Fruit fly (Drosophila melanogaster) whole organism, embryonic: ENCODE results near the gene MTF-1.

ENCODE experiments used
- ATbp ChIP-seq: fragments of 200-800 bp; sonication (Bioruptor generic); optimal IDR thresholded peaks from 2 replicates; lab custom pipeline; 2017; ENCODE audit warnings: missing biosample characterization, mild to moderate bottlenecking, missing genetic modification characterization, missing genetic modification reagents
- Aef1 ChIP-seq: fragments of 200-800 bp; sonication (Bioruptor generic); IDR thresholded peaks from 3 replicates; pipeline ENCODE4 v1.3.6; 2022; ENCODE audit warnings: missing biosample characterization, missing genetic modification characterization
- Atf3 ChIP-seq: fragments of 200-800 bp; sonication (Bioruptor generic); optimal IDR thresholded peaks from 3 replicates; lab custom pipeline; 2016; ENCODE audit warnings: missing biosample characterization, missing genetic modification characterization
- CG10209 ChIP-seq: fragments of 200-800 bp; sonication (Bioruptor generic); optimal IDR thresholded peaks from 3 replicates; lab custom pipeline; 2017; ENCODE audit warnings: missing biosample characterization, mild to moderate bottlenecking, missing genetic modification characterization, missing genetic modification reagents
- CG10321 ChIP-seq: fragments of 200-800 bp; sonication (Bioruptor generic); IDR thresholded peaks from 2 replicates; pipeline ENCODE4 v1.3.6; 2022; ENCODE audit warnings: missing biosample characterization, missing genetic modification characterization
- CG10565 ChIP-seq: fragments of 200-800 bp; sonication (Bioruptor generic); optimal IDR thresholded peaks from 3 replicates; lab custom pipeline; 2016; ENCODE audit warnings: missing biosample characterization, mild to moderate bottlenecking, missing genetic modification characterization
- CG11696 ChIP-seq: fragments of 200-800 bp; sonication (Bioruptor generic); IDR thresholded peaks from 2 replicates; pipeline ENCODE4 v1.3.6; 2022; ENCODE audit warnings: missing biosample characterization, missing genetic modification characterization
- CG12942 ChIP-seq: fragments of 200-800 bp; sonication (Bioruptor generic); optimal IDR thresholded peaks from 3 replicates; lab custom pipeline; 2016; ENCODE audit warnings: missing biosample characterization, missing genetic modification characterization
- CG15479 ChIP-seq: fragments of 200-800 bp; sonication (Bioruptor generic); optimal IDR thresholded peaks from 3 replicates; lab custom pipeline; 2019; ENCODE audit warnings: missing biosample characterization, mild to moderate bottlenecking, missing genetic modification characterization, moderate library complexity
- CG15601 ChIP-seq: fragments of 200-800 bp; sonication (Bioruptor generic); optimal IDR thresholded peaks from 3 replicates; lab custom pipeline; 2019; ENCODE audit warnings: missing biosample characterization, mild to moderate bottlenecking, missing genetic modification characterization, moderate library complexity
- CG15696 ChIP-seq: fragments of 200-800 bp; sonication (Bioruptor generic); optimal IDR thresholded peaks from 2 replicates; lab custom pipeline; 2019; ENCODE audit warnings: missing biosample characterization, mild to moderate bottlenecking, missing genetic modification characterization, moderate library complexity
- CG1602 ChIP-seq: fragments of 200-800 bp; sonication (Bioruptor generic); optimal IDR thresholded peaks from 3 replicates; lab custom pipeline; 2016; ENCODE audit warnings: missing biosample characterization, missing genetic modification characterization
- CG17186 ChIP-seq: fragments of 200-800 bp; sonication (Bioruptor generic); optimal IDR thresholded peaks from 3 replicates; lab custom pipeline; 2017; ENCODE audit warnings: missing biosample characterization, missing genetic modification reagents, missing genetic modification characterization
- CG17361 ChIP-seq: fragments of 200-800 bp; sonication (Bioruptor generic); IDR thresholded peaks from 3 replicates; pipeline ENCODE4 v1.3.6; 2022; ENCODE audit warnings: missing biosample characterization, missing genetic modification characterization
- CG17568 ChIP-seq: fragments of 200-800 bp; sonication (Bioruptor generic); optimal IDR thresholded peaks from 2 replicates; lab custom pipeline; 2018; ENCODE audit warnings: missing biosample characterization, mild to moderate bottlenecking, missing genetic modification characterization, moderate library complexity
- CG30020 ChIP-seq: fragments of 200-800 bp; optimal IDR thresholded peaks from 2 replicates; lab custom pipeline; 2019; ENCODE audit warnings: missing biosample characterization, mild to moderate bottlenecking, missing genetic modification characterization, moderate library complexity
- CG3407 ChIP-seq: fragments of 200-800 bp; sonication (Bioruptor generic); optimal IDR thresholded peaks from 2 replicates; lab custom pipeline; 2018; ENCODE audit warnings: missing biosample characterization, mild to moderate bottlenecking, missing genetic modification characterization
- CG4854 ChIP-seq: fragments of 200-800 bp; sonication (Bioruptor generic); optimal IDR thresholded peaks from 2 replicates; lab custom pipeline; 2016; ENCODE audit warnings: missing biosample characterization, missing genetic modification characterization, inconsistent platforms
- CG5180 ChIP-seq: fragments of 200-800 bp; sonication (Bioruptor generic); optimal IDR thresholded peaks from 3 replicates; lab custom pipeline; 2017; ENCODE audit warnings: missing biosample characterization, missing genetic modification characterization, mild to moderate bottlenecking, moderate library complexity, missing genetic modification reagents
- CG6854 ChIP-seq: fragments of 200-800 bp; sonication (Bioruptor generic); optimal IDR thresholded peaks from 3 replicates; lab custom pipeline; 2017; ENCODE audit warnings: missing biosample characterization, mild to moderate bottlenecking, missing genetic modification characterization
- CG7839 ChIP-seq: fragments of 200-800 bp; sonication (Bioruptor generic); optimal IDR thresholded peaks from 3 replicates; lab custom pipeline; 2018; ENCODE audit warnings: missing biosample characterization, mild to moderate bottlenecking, missing genetic modification characterization, moderate library complexity
- CG7987 ChIP-seq: fragments of 200-800 bp; sonication (Bioruptor generic); optimal IDR thresholded peaks from 2 replicates; lab custom pipeline; 2018; ENCODE audit warnings: missing biosample characterization, mild to moderate bottlenecking, missing genetic modification characterization, moderate library complexity
- D ChIP-seq, 2 experiments: fragments of 200-800 bp in 1 of 2; fragments of >200 bp in 1 of 2; sonication (Bioruptor generic) in 1 of 2; optimal IDR thresholded peaks; 2 replicates in 1 of 2; 3 replicates in 1 of 2; lab custom pipeline; 2017; ENCODE audit warnings: mild to moderate bottlenecking in 1 of 2, missing biosample characterization in 1 of 2, missing genetic modification characterization in 1 of 2, missing genetic modification reagents in 1 of 2
- Deaf1 ChIP-seq: fragments of 200-800 bp; optimal IDR thresholded peaks from 3 replicates; lab custom pipeline; 2019; ENCODE audit warnings: missing biosample characterization, mild to moderate bottlenecking, missing genetic modification characterization, moderate library complexity
- Dek ChIP-seq: fragments of 200-800 bp; sonication (Bioruptor generic); optimal IDR thresholded peaks from 3 replicates; lab custom pipeline; 2019; ENCODE audit warnings: missing biosample characterization, mild to moderate bottlenecking, missing genetic modification characterization, moderate library complexity
- Ets65A ChIP-seq: fragments of 200-800 bp; sonication (Bioruptor generic); peaks from one replicate; lab custom pipeline; 2016; ENCODE audit warnings: missing biosample characterization, missing genetic modification characterization
- Ets97D ChIP-seq: fragments of 200-800 bp; sonication (Bioruptor generic); optimal IDR thresholded peaks from 3 replicates; lab custom pipeline; 2016; ENCODE audit warnings: missing biosample characterization, missing genetic modification characterization
- H15 ChIP-seq: fragments of 200-800 bp; sonication (Bioruptor generic); IDR thresholded peaks from 3 replicates; pipeline ENCODE4 v1.3.6; 2022; ENCODE audit warnings: missing biosample characterization, missing genetic modification characterization
- HLHmδ ChIP-seq: fragments of 200-800 bp; sonication (Bioruptor generic); optimal IDR thresholded peaks from 2 replicates; lab custom pipeline; 2018; ENCODE audit warnings: missing biosample characterization, mild to moderate bottlenecking, missing genetic modification characterization, moderate library complexity
- Oli ChIP-seq: fragments of 200-800 bp; sonication (Bioruptor generic); optimal IDR thresholded peaks from 2 replicates; lab custom pipeline; 2018; ENCODE audit warnings: missing biosample characterization, mild to moderate bottlenecking, missing genetic modification characterization, moderate library complexity
- Spps ChIP-seq: fragments of 200-800 bp; sonication (Bioruptor generic); optimal IDR thresholded peaks from 2 replicates; lab custom pipeline; 2018; ENCODE audit warnings: missing biosample characterization, mild to moderate bottlenecking, missing genetic modification characterization
- Xbp1 ChIP-seq: fragments of 200-800 bp; sonication (Bioruptor generic); optimal IDR thresholded peaks from 3 replicates; lab custom pipeline; 2016; ENCODE audit warnings: missing biosample characterization, mild to moderate bottlenecking, missing genetic modification characterization
- abd-A ChIP-seq: fragments of 200-800 bp; sonication (Bioruptor generic); optimal IDR thresholded peaks from 3 replicates; lab custom pipeline; 2019; ENCODE audit warnings: missing biosample characterization, mild to moderate bottlenecking, missing genetic modification characterization, moderate library complexity
- ac ChIP-seq: fragments of 200-800 bp; sonication (Bioruptor generic); optimal IDR thresholded peaks from 3 replicates; lab custom pipeline; 2017; ENCODE audit warnings: missing biosample characterization, mild to moderate bottlenecking, missing genetic modification characterization
- bigmax ChIP-seq: fragments of 200-800 bp; sonication (Bioruptor generic); optimal IDR thresholded peaks from 2 replicates; lab custom pipeline; 2018; ENCODE audit warnings: missing biosample characterization, mild to moderate bottlenecking, missing genetic modification characterization
- chn ChIP-seq: fragments of 200-800 bp; sonication (Bioruptor generic); optimal IDR thresholded peaks from 2 replicates; lab custom pipeline; 2016; ENCODE audit warnings: missing biosample characterization, missing genetic modification characterization
- disco-r ChIP-seq: fragments of 200-800 bp; sonication (Bioruptor generic); optimal IDR thresholded peaks from 2 replicates; lab custom pipeline; 2016; ENCODE audit warnings: missing biosample characterization, missing genetic modification characterization
- eve ChIP-seq, 2 experiments: fragments of >200 bp; optimal IDR thresholded peaks; 2 replicates each; lab custom pipeline; 2017; ENCODE audit warnings: missing biosample characterization in 2 of 2, missing genetic modification characterization in 2 of 2
- ewg ChIP-seq: fragments of 200-800 bp; sonication (Bioruptor generic); optimal IDR thresholded peaks from 3 replicates; lab custom pipeline; 2017; ENCODE audit warnings: mild to moderate bottlenecking, missing biosample characterization, missing genetic modification reagents, missing genetic modification characterization
- gem ChIP-seq: fragments of 200-800 bp; sonication (Bioruptor generic); optimal IDR thresholded peaks from 2 replicates; lab custom pipeline; 2019; ENCODE audit warnings: missing biosample characterization, mild to moderate bottlenecking, missing genetic modification characterization, moderate library complexity
- her ChIP-seq: fragments of 200-800 bp; sonication (Bioruptor generic); optimal IDR thresholded peaks from 2 replicates; lab custom pipeline; 2016; ENCODE audit warnings: missing biosample characterization, missing genetic modification characterization
- lbe ChIP-seq: fragments of 200-800 bp; sonication (Bioruptor generic); optimal IDR thresholded peaks from 2 replicates; lab custom pipeline; 2016; ENCODE audit warnings: missing biosample characterization, mild to moderate bottlenecking, missing genetic modification characterization
- nerfin-2 ChIP-seq: fragments of 200-800 bp; sonication (Bioruptor generic); IDR thresholded peaks from 2 replicates; pipeline ENCODE4 v1.3.6; 2022; ENCODE audit warnings: missing biosample characterization, missing genetic modification characterization; ENCODE audit not compliant: partially characterized antibody
- nmo ChIP-seq: fragments of 200-800 bp; sonication (Bioruptor generic); optimal IDR thresholded peaks from 2 replicates; lab custom pipeline; 2018; ENCODE audit warnings: missing biosample characterization, mild to moderate bottlenecking, missing genetic modification characterization, moderate library complexity
- odd ChIP-seq: fragments of 200-800 bp; sonication (Bioruptor generic); optimal IDR thresholded peaks from 2 replicates; lab custom pipeline; 2017; ENCODE audit warnings: missing biosample characterization, mild to moderate bottlenecking, missing genetic modification characterization
- slbo ChIP-seq: fragments of 200-800 bp; sonication (Bioruptor generic); IDR thresholded peaks from 2 replicates; pipeline ENCODE4 v1.3.6; 2022; ENCODE audit warnings: missing biosample characterization, missing genetic modification characterization
- sr ChIP-seq: fragments of 200-800 bp; sonication (Bioruptor generic); IDR thresholded peaks from 3 replicates; pipeline ENCODE4 v1.3.6; 2022; ENCODE audit warnings: missing biosample characterization, missing genetic modification characterization
- ttk ChIP-seq: fragments of 200-800 bp; sonication (Bioruptor generic); IDR thresholded peaks from 2 replicates; pipeline ENCODE4 v2.1.2; 2022; ENCODE audit warnings: missing biosample characterization, missing genetic modification characterization
- zf30C ChIP-seq: fragments of 200-800 bp; sonication (Bioruptor generic); optimal IDR thresholded peaks from 3 replicates; lab custom pipeline; 2018; ENCODE audit warnings: missing biosample characterization, mild to moderate bottlenecking, missing genetic modification characterization

MTF-1 gene

DNA sequence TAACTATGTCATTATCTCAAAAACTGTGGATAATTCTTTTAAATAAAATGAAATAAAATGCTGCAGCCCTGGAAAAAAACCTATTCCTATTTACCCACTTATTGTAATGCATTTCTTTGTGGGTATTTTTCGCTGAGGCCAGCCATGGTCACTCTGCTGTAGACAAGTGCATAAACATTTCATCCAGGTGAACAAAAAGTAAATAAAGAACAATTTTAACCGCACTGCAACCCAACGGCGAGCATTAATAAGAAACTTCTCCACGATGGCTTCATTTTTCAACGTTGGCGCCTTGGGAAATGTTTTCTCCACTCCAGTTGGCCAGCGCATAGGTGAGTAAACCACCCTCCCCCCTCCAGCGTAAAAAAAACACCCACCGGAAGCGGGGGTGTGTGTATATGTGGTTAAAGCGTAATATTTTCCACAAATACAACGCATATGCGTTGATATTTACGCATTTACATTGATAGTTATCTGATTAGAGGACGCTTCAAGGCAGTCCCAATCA, 16.7 kb downstream of the MTF-1 start, which contains the start of gene CG3529 (continued):
- peak; percentile 8 for TF ChIP-seq CG7839
- TF ChIP-seq zf30C, result no peak
- no peak for TF ChIP-seq CG4854
- TF ChIP-seq CG5180, result peak; percentile 45
- no peak for TF ChIP-seq CG10321 (GFP tag; lab: Robert Waterston, UW)
- no peak for TF ChIP-seq CG10565
- peak; percentile 14 for TF ChIP-seq ewg (GFP tag; lab: Kevin White, UChicago)
- TF ChIP-seq abd-A (tag; lab: Kevin White, UChicago), result no peak
- TF ChIP-seq Xbp1, result peak; percentile 8
- TF ChIP-seq CG7987 (GFP tag; lab: Kevin White, UChicago), result peak; percentile 4
- TF ChIP-seq her (GFP tag; lab: Kevin White, UChicago), result peak; percentile 78
- TF ChIP-seq Ets65A, result peak; percentile 62
- TF ChIP-seq ac (GFP tag; lab: Kevin White, UChicago), result no peak
- TF ChIP-seq ttk (GFP tag; lab: Robert Waterston, UW), result peak; percentile 23; the same call in 1 of the 2 replicates
- TF ChIP-seq CG11696 (GFP tag; lab: Robert Waterston, UW), result no peak
- no peak for TF ChIP-seq eve (GFP tag; optimal IDR thresholded peaks at IDR 0.05; lab: Kevin White, UChicago)
- peak; percentile 14 for TF ChIP-seq CG17568 (GFP tag; lab: Kevin White, UChicago)
- no peak for TF ChIP-seq Deaf1 (tag; lab: Kevin White, UChicago)
- peak; percentile 8 for TF ChIP-seq CG10209
- TF ChIP-seq nerfin-2 (GFP tag; lab: Robert Waterston, UW), result 0 out of 2 replicates have a peak, but pooled peaks have one; percentile 26
- peak; percentile 5 for TF ChIP-seq CG1602 (GFP tag; lab: Kevin White, UChicago)
- peak; percentile 39 for TF ChIP-seq disco-r
- TF ChIP-seq bigmax (GFP tag; lab: Kevin White, UChicago), result peak; percentile 1
- peak; percentile 36 for TF ChIP-seq gem (tag; lab: Kevin White, UChicago)
- 0 out of 2 replicates have a peak, but pooled peaks have one; percentile 31 for TF ChIP-seq slbo (GFP tag; lab: Robert Waterston, UW)
- TF ChIP-seq CG15696 (tag; lab: Kevin White, UChicago), result peak; percentile 20
- TF ChIP-seq nmo, result peak; percentile 34
- peak; percentile 45 for TF ChIP-seq CG15601 (tag; lab: Kevin White, UChicago)
- TF ChIP-seq CG12942 (GFP tag; lab: Kevin White, UChicago), result no peak
- peak; percentile 29 for TF ChIP-seq lbe (GFP tag; lab: Kevin White, UChicago)
- peak; percentile 39 for TF ChIP-seq Dek
- no peak for TF ChIP-seq CG3407
- TF ChIP-seq Atf3 (GFP tag; lab: Kevin White, UChicago), result peak; percentile 23
- TF ChIP-seq sr (GFP tag; lab: Robert Waterston, UW), result peak; percentile 62; the same call in 2 of the 3 replicates
- TF ChIP-seq CG30020 (tag; lab: Kevin White, UChicago), result peak; percentile 31
- no peak for TF ChIP-seq Aef1 (GFP tag; lab: Robert Waterston, UW)
- TF ChIP-seq odd (GFP tag; lab: Kevin White, UChicago), result peak; percentile 18
- TF ChIP-seq CG6854, result peak; percentile 17
- peak; percentile 9 for TF ChIP-seq Spps (tag; lab: Kevin White, UChicago)
- peak; percentile 79 for TF ChIP-seq chn (GFP tag; lab: Kevin White, UChicago)
- TF ChIP-seq ATbp (GFP tag; lab: Kevin White, UChicago), result peak; percentile 34
- TF ChIP-seq CG17361, result 0 out of 3 replicates have a peak, but pooled peaks have one; percentile 19
- no peak for TF ChIP-seq Oli (tag; lab: Kevin White, UChicago)
- peak; percentile 67 for TF ChIP-seq Ets97D
- TF ChIP-seq CG15479 (GFP tag; lab: Kevin White, UChicago), result no peak
- peak; percentile 6 for TF ChIP-seq CG17186 (GFP tag; lab: Kevin White, UChicago)
- no peak for TF ChIP-seq D (optimal IDR thresholded peaks at IDR 0.05; lab: Kevin White, UChicago)
- no peak for TF ChIP-seq D (GFP tag; optimal IDR thresholded peaks at IDR 0.05; lab: Kevin White, UChicago)
- no peak for TF ChIP-seq HLHmδ (GFP tag; lab: Kevin White, UChicago)
- TF ChIP-seq H15 (GFP tag; lab: Robert Waterston, UW), result no peak
